Worm (Caenorhabditis elegans): ENCODE measurements around the gene Y73B6BL.12.

Y73B6BL.12 gene

DNA sequence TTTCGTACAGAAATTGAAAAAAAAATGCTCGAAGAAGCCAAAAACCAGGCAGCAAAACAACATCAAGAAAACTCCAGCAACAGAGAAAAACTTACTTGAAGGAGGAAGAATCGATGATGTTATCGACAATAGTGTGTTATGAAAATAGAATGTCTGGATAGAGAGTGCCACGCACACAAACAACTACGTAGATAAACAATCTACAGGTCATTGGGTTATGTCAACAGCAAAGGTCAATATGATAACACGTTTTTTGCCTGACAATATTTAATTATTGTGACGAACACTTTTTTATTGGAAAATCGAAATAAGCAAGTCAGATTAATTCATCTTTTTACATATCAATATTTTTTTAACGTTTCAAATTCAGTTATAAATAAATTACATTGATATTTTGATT is 37.9 kb downstream of the Y73B6BL.12 start, which contains the start of gene sams-5:
Gene sams-5, minus strand, starts transcription at position 131 of the 400 bp plus-strand sequence.
- TF ChIP-seq him-1 (tag; optimal IDR thresholded peaks at IDR 0.05) = no peak
- TF ChIP-seq dao-5 (tag; optimal IDR thresholded peaks at IDR 0.05) = no peak
- TF ChIP-seq W03F9.2 (tag; optimal IDR thresholded peaks at IDR 0.05) = no peak

DNA sequence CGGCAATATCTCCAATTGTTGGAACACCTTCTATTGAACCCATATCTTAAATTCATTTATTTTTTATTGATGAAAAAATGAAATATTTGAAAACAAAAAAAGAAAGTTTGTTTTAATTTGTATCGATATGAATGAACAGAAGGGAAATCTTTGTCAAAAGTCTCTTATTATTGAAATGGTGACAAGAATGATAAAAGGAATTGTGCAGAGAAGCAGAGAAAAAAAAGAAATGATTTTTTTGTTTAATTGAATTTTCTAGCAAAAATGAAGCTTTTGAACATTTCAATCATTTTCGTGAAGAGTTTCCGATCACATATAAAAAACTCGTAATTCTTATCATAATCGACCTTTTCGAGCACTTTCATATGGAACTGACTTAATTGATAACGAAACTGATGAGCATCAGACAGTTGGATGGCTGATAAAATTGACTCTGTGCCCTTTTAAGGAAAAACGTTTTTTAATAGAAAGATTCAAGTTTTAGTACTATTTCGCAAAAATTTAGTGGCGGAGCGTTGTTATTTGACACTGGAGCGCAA is 41.5 kb downstream of the Y73B6BL.12 start, which contains the start of the genes aat-4 and T13A10.1:
Gene aat-4, minus strand, starts transcription at position 51 of the 539 bp plus-strand sequence.
Gene T13A10.1, plus strand, starts transcription at position 411 of the 539 bp plus-strand sequence.
- TF ChIP-seq W03F9.2 (tag; optimal IDR thresholded peaks at IDR 0.05) (no peak), him-1 (tag; optimal IDR thresholded peaks at IDR 0.05) (no peak)

DNA sequence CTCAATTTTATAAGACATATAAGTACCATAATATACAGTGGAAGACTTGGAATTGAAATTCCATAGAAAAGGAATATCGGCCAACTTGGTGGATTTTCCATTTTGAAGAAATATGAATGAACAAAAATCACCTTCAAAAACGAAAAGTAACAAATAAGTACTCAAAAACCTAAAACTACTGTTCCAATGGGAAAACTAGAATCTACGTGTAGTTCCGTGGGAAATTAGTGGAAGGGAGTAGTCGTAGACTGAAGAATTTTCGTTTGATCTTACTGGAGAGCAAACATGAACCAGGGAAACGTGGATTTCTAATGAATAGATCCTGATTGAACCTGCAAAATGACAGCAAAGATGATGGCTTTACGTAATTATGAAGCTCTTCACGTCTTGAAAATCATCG is 45.3 kb downstream of the Y73B6BL.12 start, which contains the start of gene srv-31:
Gene srv-31, minus strand, starts transcription at position 101 of the 400 bp plus-strand sequence.
- TF ChIP-seq dao-5 (tag; optimal IDR thresholded peaks at IDR 0.05) (no peak), him-1 (tag; optimal IDR thresholded peaks at IDR 0.05) (no peak), W03F9.2 (tag; optimal IDR thresholded peaks at IDR 0.05) (no peak)

DNA sequence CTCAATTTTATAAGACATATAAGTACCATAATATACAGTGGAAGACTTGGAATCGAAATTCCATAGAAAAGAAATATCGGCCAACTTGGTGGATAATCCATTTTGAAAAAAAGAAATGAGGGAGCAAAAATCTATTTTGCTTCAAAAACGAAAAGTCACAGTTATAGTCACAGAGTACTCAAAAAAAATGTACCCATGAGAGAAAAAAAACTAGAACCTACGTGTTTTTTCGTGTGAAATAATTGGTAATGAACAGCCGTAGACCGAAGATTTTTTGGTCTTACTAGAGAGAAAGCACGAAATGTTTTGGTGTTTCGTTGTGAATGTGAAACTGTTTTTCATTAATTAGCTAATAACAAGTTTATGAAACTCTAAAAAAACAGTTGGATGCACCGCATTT is 47.9 kb downstream of the Y73B6BL.12 start, which contains the start of gene srv-30:
Gene srv-30, minus strand, starts transcription at position 101 of the 400 bp plus-strand sequence.
- TF ChIP-seq W03F9.2 (tag; optimal IDR thresholded peaks at IDR 0.05) = no peak
- no peak for TF ChIP-seq dao-5 (tag; optimal IDR thresholded peaks at IDR 0.05)
- no peak for TF ChIP-seq him-1 (tag; optimal IDR thresholded peaks at IDR 0.05)

Measured in whole organism, L4/young adult.